Worm (Caenorhabditis elegans) whole organism, L4/young adult: ENCODE results near the gene R08C7.4.

Experiments used
- W03F9.2 ChIP-seq: fragments of 150-350 bp; optimal IDR thresholded peaks from 2 replicates; lab custom pipeline; 2014; ENCODE audit warnings: missing biosample characterization, missing genetic modification characterization
- him-1 ChIP-seq: sonication (generic microtip); optimal IDR thresholded peaks from 2 replicates; lab custom pipeline; 2016; ENCODE audit warnings: missing genotype, missing genetic modification reagents, missing genetic modification characterization, missing compliant biosample characterization

ce11 chrIV:4407055-4407461 lies 27.8 kb upstream of the R08C7.4 start:
- TF ChIP-seq W03F9.2 (tag; lab: Kevin White, UChicago) (no peak), him-1 (no peak)
